Worm (Caenorhabditis elegans) whole organism, L2 larva: ENCODE measurements around the gene kin-19.
A peak's percentile ranks its signal among the peaks of the same experiment; 100 is the strongest.

Experiments
- C34F6.9 ChIP-seq: fragments of 150-350 bp; optimal IDR thresholded peaks from 2 replicates; lab custom pipeline; 2014; ENCODE audit warnings: missing biosample characterization, missing genetic modification characterization
- F13H6.1 ChIP-seq: sonication (generic microtip); optimal IDR thresholded peaks from 2 replicates; lab custom pipeline; 2016; ENCODE audit warnings: missing genetic modification characterization, missing compliant biosample characterization
- alr-1 ChIP-seq: fragments of 150-350 bp; optimal IDR thresholded peaks from 2 replicates; lab custom pipeline; 2014; ENCODE audit warnings: missing biosample characterization, missing genetic modification characterization
- ama-1 ChIP-seq: fragments of 150-350 bp; optimal IDR thresholded peaks from 2 replicates; lab custom pipeline; 2018; ENCODE audit warnings: inconsistent platforms
- ceh-16 ChIP-seq: fragments of 150-350 bp; optimal IDR thresholded peaks from 2 replicates; lab custom pipeline; 2014; ENCODE audit warnings: missing biosample characterization, missing genetic modification characterization
- crh-2 ChIP-seq: sonication (generic microtip); optimal IDR thresholded peaks from 2 replicates; lab custom pipeline; 2017; ENCODE audit warnings: missing biosample characterization, missing genetic modification characterization
- fos-1 ChIP-seq: fragments of 150-350 bp; optimal IDR thresholded peaks from 2 replicates; lab custom pipeline; 2014; ENCODE audit warnings: missing biosample characterization, missing genetic modification characterization
- gmeb-1 ChIP-seq: fragments of 150-350 bp; optimal IDR thresholded peaks from 2 replicates; lab custom pipeline; 2014; ENCODE audit warnings: missing biosample characterization, missing genetic modification characterization
- lin-11 ChIP-seq: fragments of 150-350 bp; sonication (generic microtip); optimal IDR thresholded peaks from 2 replicates; lab custom pipeline; 2014; ENCODE audit warnings: missing biosample characterization, missing genetic modification characterization, inconsistent platforms, mixed read lengths
- lin-13 ChIP-seq: fragments of 150-350 bp; optimal IDR thresholded peaks from 2 replicates; lab custom pipeline; 2014; ENCODE audit warnings: missing biosample characterization, missing genetic modification reagents, missing genetic modification characterization
- lin-39 ChIP-seq: fragments of 150-350 bp; optimal IDR thresholded peaks from 2 replicates; lab custom pipeline; 2014; ENCODE audit warnings: missing biosample characterization, missing genetic modification reagents, missing genetic modification characterization
- lsy-2 ChIP-seq, 2 experiments: fragments of 150-350 bp in 1 of 2; sonication (generic microtip) in 1 of 2; optimal IDR thresholded peaks; 2 replicates each; lab custom pipeline; 2014 to 2017; ENCODE audit warnings: missing biosample characterization in 2 of 2, missing genetic modification characterization in 2 of 2
- nhr-10 ChIP-seq: sonication (generic microtip); optimal IDR thresholded peaks from 2 replicates; lab custom pipeline; 2017; ENCODE audit warnings: missing biosample characterization, missing genetic modification characterization
- nhr-11 ChIP-seq: fragments of 150-350 bp; optimal IDR thresholded peaks from 2 replicates; lab custom pipeline; 2014; ENCODE audit warnings: missing biosample characterization, missing genetic modification characterization
- nhr-12 ChIP-seq: fragments of 150-350 bp; optimal IDR thresholded peaks from 2 replicates; lab custom pipeline; 2014; ENCODE audit warnings: missing biosample characterization, missing genetic modification characterization
- nhr-129 ChIP-seq: fragments of 150-350 bp; optimal IDR thresholded peaks from 2 replicates; lab custom pipeline; 2014; ENCODE audit warnings: missing biosample characterization, missing genetic modification characterization
- nhr-21 ChIP-seq: fragments of 150-350 bp; optimal IDR thresholded peaks from 2 replicates; lab custom pipeline; 2014; ENCODE audit warnings: missing biosample characterization, missing genetic modification characterization
- nhr-23 ChIP-seq: fragments of 150-350 bp; optimal IDR thresholded peaks from 2 replicates; lab custom pipeline; 2014; ENCODE audit warnings: missing biosample characterization, missing genetic modification reagents, missing genetic modification characterization
- nhr-25 ChIP-seq: fragments of 150-350 bp; sonication (generic microtip); optimal IDR thresholded peaks from 3 replicates; lab custom pipeline; 2014; ENCODE audit warnings: missing biosample characterization, missing genetic modification characterization
- peb-1 ChIP-seq: fragments of 150-350 bp; optimal IDR thresholded peaks from 2 replicates; lab custom pipeline; 2014; ENCODE audit warnings: missing biosample characterization, missing genetic modification characterization
- sem-4 ChIP-seq: fragments of 150-350 bp; optimal IDR thresholded peaks from 2 replicates; lab custom pipeline; 2014; ENCODE audit warnings: missing biosample characterization, missing genetic modification reagents, missing genetic modification characterization
- skn-1 ChIP-seq: sonication (generic microtip); optimal IDR thresholded peaks from 2 replicates; lab custom pipeline; 2017; ENCODE audit warnings: missing biosample characterization, missing genetic modification characterization
- sma-3 ChIP-seq: sonication (generic microtip); optimal IDR thresholded peaks from 2 replicates; lab custom pipeline; 2016; ENCODE audit warnings: missing genetic modification reagents, missing genetic modification characterization, missing compliant biosample characterization
- sma-9 ChIP-seq, 2 experiments: fragments of 150-350 bp in 1 of 2; sonication (generic microtip) in 1 of 2; optimal IDR thresholded peaks; 2 replicates each; lab custom pipeline; 2014 to 2016; ENCODE audit warnings: missing genetic modification characterization in 2 of 2, mild to moderate bottlenecking in 1 of 2, missing biosample characterization in 1 of 2, missing compliant biosample characterization in 1 of 2, missing genetic modification reagents in 1 of 2, moderate library complexity in 1 of 2
- snpc-4 ChIP-seq: fragments of 150-350 bp; optimal IDR thresholded peaks from 2 replicates; lab custom pipeline; 2014; ENCODE audit warnings: missing biosample characterization, missing genetic modification characterization
- unc-39 ChIP-seq: fragments of 150-350 bp; optimal IDR thresholded peaks from 2 replicates; lab custom pipeline; 2014; ENCODE audit warnings: missing biosample characterization, missing genetic modification characterization
- unc-55 ChIP-seq: fragments of 150-350 bp; sonication (generic microtip); optimal IDR thresholded peaks from 3 replicates; lab custom pipeline; 2014; ENCODE audit warnings: missing biosample characterization, missing genetic modification reagents, missing genetic modification characterization
- ztf-1 ChIP-seq: fragments of 200-800 bp; sonication (Bioruptor generic); conservative IDR thresholded peaks from 2 replicates; pipeline ENCODE4 v1.3.6; 2022; ENCODE audit warnings: missing genetic modification characterization, missing compliant biosample characterization
- ztf-11 ChIP-seq: sonication (generic microtip); optimal IDR thresholded peaks from 2 replicates; lab custom pipeline; 2017; ENCODE audit warnings: missing biosample characterization, missing genetic modification characterization

kin-19 gene

DNA sequence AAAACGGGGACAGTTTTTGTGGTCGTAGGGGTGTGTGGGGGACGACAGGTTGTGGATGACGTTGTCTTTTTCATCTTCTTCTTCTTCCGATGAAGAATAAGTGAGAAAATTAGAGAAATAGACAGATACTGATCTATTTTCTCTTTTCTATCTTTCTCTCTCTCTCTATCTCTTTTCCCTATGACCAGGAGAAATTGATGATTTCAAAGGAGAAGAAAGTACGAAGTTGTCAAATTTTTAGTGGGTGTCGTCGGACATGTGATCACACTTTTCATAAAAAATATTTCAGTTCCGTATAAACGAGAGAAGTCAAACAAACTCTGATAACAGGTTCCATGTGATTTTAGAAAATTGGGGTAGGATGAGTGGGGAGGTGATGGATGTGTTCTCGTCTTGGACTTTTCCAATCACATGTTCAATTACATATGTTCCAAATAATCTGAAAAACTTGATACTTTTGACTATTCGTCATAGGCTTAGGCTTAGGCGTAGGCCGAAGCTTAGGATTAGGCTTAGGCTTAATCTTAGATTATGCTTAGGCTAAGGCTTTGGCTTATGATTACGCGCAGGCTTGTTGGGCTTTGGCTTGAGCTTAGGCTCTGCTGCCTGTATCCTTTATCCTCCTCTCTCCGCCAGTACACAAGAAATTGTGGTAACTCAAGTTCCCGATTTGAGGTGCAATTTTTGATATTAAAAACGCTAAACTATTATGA is 13.6 kb upstream of the kin-19 start (continued):
- TF ChIP-seq nhr-10 (tag; lab: Kevin White, UChicago) = peak; percentile 30
- peak; percentile 50 for TF ChIP-seq fos-1 (tag; lab: Kevin White, UChicago)
- TF ChIP-seq nhr-25 = peak; percentile 88
- TF ChIP-seq peb-1 (tag; lab: Kevin White, UChicago) = no peak
- no peak for TF ChIP-seq nhr-11 (tag; lab: Kevin White, UChicago)
- TF ChIP-seq C34F6.9 (tag; lab: Kevin White, UChicago) = peak; percentile 75
- TF ChIP-seq lin-39 (tag; lab: Kevin White, UChicago) = no peak
- peak; percentile 87 for TF ChIP-seq nhr-21 (tag; lab: Kevin White, UChicago)

DNA sequence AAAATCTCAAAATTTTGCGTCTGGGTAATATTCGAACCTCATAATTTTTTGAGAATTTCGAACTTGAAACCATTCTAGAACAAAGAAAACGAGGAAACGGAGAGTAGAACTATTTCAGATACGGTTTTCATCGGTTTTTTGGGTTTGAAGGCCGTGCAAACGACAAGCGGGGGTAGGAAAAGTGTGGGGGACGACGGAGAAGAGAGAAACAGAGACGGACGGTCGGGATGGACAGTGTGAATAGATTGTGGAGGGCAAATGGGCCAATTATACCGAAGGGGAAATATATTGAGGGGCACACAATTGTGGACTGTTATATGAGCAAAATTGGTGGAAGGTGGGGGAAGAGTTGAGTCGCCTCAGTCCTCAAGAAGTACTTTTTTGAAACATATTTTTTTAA is 12.3 kb upstream of the kin-19 start:
- TF ChIP-seq ama-1 (lab: Kevin White, UChicago) (peak; percentile 11), nhr-11 (tag; lab: Kevin White, UChicago) (no peak)

DNA sequence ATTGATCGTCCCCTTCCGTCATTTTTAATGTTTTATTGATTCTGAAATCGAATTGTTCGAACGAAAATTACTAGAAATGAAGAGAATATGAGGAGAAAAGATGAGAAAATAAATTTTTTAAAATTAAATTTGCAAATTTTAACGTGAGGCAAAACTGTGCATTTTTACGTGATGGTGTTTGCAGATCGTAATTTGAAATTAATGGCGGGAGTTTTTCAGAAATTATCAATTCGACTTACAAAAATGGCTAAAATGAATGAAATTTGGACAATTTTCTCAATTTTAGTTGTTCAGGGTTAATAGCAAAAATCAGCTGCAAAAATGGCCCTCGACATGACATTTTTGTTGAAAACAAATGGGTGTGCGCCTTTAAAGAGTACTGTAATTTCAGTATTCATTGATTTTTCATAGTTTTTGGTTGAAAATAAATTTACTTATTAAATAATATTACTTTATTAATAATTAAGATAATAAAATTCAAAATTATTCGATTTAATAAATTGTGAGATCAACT is 11.7 kb upstream of the kin-19 start, which contains the start of gene rei-1:
rei-1 (minus strand) TSS at position 84 of the 514 bp plus-strand sequence.
- TF ChIP-seq sma-9 (GFP tag; optimal IDR thresholded peaks at IDR 0.05; lab: Kevin White, UChicago) (no peak), sma-9 (tag; optimal IDR thresholded peaks at IDR 0.05; lab: Kevin White, UChicago) (no peak), ztf-1 (GFP tag; lab: Robert Waterston, UW) (no peak), snpc-4 (tag; lab: Kevin White, UChicago) (no peak), F13H6.1 (tag; lab: Kevin White, UChicago) (no peak), ztf-11 (no peak), sem-4 (tag; lab: Kevin White, UChicago) (no peak), lsy-2 (tag; optimal IDR thresholded peaks at IDR 0.05; lab: Kevin White, UChicago) (no peak), nhr-21 (tag; lab: Kevin White, UChicago) (no peak), nhr-12 (no peak), gmeb-1 (tag; lab: Kevin White, UChicago) (no peak), ceh-16 (tag; lab: Kevin White, UChicago) (no peak), nhr-129 (tag; lab: Kevin White, UChicago) (no peak), nhr-11 (tag; lab: Kevin White, UChicago) (no peak), unc-39 (tag; lab: Kevin White, UChicago) (no peak)

DNA sequence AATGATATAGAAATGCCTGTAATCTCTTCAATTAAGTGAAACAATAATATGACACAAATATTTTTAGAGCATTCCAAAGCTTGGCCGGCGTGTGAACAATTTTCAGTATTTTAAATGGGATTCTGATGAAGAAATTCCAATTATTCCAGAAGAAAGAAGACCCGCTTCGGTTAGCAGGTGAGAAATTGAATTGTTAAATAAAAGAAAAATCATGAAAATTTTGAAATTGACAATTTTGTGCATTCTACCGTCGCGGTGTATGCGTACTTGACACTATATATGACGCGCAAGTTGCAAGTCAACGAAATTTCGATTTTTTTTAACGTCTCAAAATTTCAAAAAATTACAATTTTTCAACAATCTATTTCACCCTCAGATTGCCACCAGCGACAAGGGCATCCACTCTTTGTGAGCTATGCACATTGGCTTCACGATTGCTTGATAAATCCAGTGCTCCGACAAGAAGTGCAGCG is 10.0 kb upstream of the kin-19 start:
- TF ChIP-seq lsy-2 (tag; optimal IDR thresholded peaks at IDR 0.05; lab: Kevin White, UChicago) (peak in 1 of 2 experiments; percentile 4), sma-3 (GFP tag; lab: Kevin White, UChicago) (peak; percentile 67), nhr-21 (tag; lab: Kevin White, UChicago) (peak; percentile 20), crh-2 (tag; lab: Kevin White, UChicago) (peak; percentile 24), C34F6.9 (tag; lab: Kevin White, UChicago) (no peak), ama-1 (lab: Kevin White, UChicago) (peak; percentile 18), ceh-16 (tag; lab: Kevin White, UChicago) (no peak)

DNA sequence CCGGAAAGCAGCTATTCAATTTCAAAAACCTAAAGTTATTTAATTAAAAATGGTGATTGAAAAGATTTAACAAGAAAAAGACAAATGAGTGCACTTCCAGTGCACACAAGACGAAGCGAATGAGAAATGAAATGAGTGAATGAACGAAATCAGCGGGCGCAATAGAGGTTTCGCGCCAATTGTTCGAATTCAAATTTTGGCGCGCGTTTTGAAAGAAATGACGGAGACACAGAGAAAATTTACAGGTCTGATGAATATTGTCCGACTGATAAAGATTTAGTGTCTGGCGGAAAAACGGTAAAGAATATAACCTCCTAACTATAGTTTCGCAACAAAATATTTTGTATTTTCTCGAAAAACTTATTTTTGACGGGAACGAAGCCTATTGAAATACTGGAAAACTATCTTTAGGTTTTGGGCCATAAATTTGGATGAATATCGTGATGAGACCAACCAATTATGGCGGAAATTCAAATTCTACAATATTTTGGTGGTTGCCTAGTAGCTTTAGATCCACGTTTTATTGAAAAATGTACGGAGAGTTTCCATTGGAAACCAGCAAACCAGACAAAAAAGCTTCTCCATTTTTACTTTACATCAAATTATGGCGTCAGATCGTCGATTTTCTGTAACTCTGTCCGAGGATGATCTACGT is 9.1 kb upstream of the kin-19 start, which contains the start of gene C03C10.7:
C03C10.7 (plus strand) TSS at position 605 of the 655 bp plus-strand sequence.
- no peak for TF ChIP-seq ztf-11
- TF ChIP-seq alr-1 (tag; lab: Kevin White, UChicago) = no peak
- no peak for TF ChIP-seq skn-1 (tag; lab: Kevin White, UChicago)
- TF ChIP-seq ceh-16 (tag; lab: Kevin White, UChicago) = no peak
- TF ChIP-seq unc-55 (GFP tag; lab: Kevin White, UChicago) = no peak
- TF ChIP-seq lin-11 (tag; lab: Kevin White, UChicago) = no peak
- TF ChIP-seq gmeb-1 (tag; lab: Kevin White, UChicago) = no peak
- no peak for TF ChIP-seq sem-4 (tag; lab: Kevin White, UChicago)
- no peak for TF ChIP-seq nhr-10 (tag; lab: Kevin White, UChicago)
- TF ChIP-seq lin-13 (GFP tag; lab: Kevin White, UChicago) = no peak
- no peak for TF ChIP-seq nhr-23
